Worm (Caenorhabditis elegans) whole organism, mixed stage, embryonic: ENCODE data around the gene nlp-60.

Experiments
- ceh-83 ChIP-seq: fragments of 200-800 bp; sonication (Bioruptor generic); optimal IDR thresholded peaks from 2 replicates; lab custom pipeline; 2018; ENCODE audit warnings: mild to moderate bottlenecking, missing genetic modification characterization, missing compliant biosample characterization
- cnd-1 ChIP-seq: fragments of 200-800 bp; sonication (Bioruptor generic); optimal IDR thresholded peaks from 2 replicates; lab custom pipeline; 2018; ENCODE audit warnings: mild to moderate bottlenecking, missing genetic modification characterization, missing compliant biosample characterization
- elt-3 ChIP-seq: fragments of 150-350 bp; optimal IDR thresholded peaks from 2 replicates; lab custom pipeline; 2014; ENCODE audit warnings: missing biosample characterization, missing genetic modification characterization
- ham-2 ChIP-seq: fragments of 200-800 bp; sonication (Bioruptor generic); optimal IDR thresholded peaks from 2 replicates; lab custom pipeline; 2018; ENCODE audit warnings: mild to moderate bottlenecking, missing genetic modification characterization, missing compliant biosample characterization
- lin-13 ChIP-seq: fragments of 150-350 bp; optimal IDR thresholded peaks from 2 replicates; lab custom pipeline; 2014; ENCODE audit warnings: missing biosample characterization, missing genetic modification characterization
- mep-1 ChIP-seq: fragments of 150-350 bp; optimal IDR thresholded peaks from 2 replicates; lab custom pipeline; 2017; ENCODE audit warnings: missing biosample characterization, missing genetic modification reagents, missing genetic modification characterization, inconsistent platforms
- nhr-2 ChIP-seq: fragments of 150-350 bp; optimal IDR thresholded peaks from 2 replicates; lab custom pipeline; 2014; ENCODE audit warnings: missing biosample characterization, missing genetic modification characterization
- nhr-237 ChIP-seq: fragments of 150-350 bp; optimal IDR thresholded peaks from 2 replicates; lab custom pipeline; 2014; ENCODE audit warnings: missing biosample characterization, missing genetic modification characterization
- nhr-76 ChIP-seq: sonication (generic microtip); optimal IDR thresholded peaks from 2 replicates; lab custom pipeline; 2017; ENCODE audit warnings: missing biosample characterization, missing genetic modification characterization
- pha-4 ChIP-seq: fragments of 150-350 bp; optimal IDR thresholded peaks from 2 replicates; lab custom pipeline; 2018; ENCODE audit warnings: missing biosample characterization, missing genetic modification reagents, missing genetic modification characterization
- snpc-4 ChIP-seq: fragments of 150-350 bp; optimal IDR thresholded peaks from 2 replicates; lab custom pipeline; 2014; ENCODE audit warnings: missing biosample characterization, missing genetic modification characterization
- unc-39 ChIP-seq: fragments of 150-350 bp; optimal IDR thresholded peaks from 2 replicates; lab custom pipeline; 2014; ENCODE audit warnings: missing biosample characterization, missing genetic modification characterization
- unc-62 ChIP-seq: fragments of 150-350 bp; optimal IDR thresholded peaks from 2 replicates; lab custom pipeline; 2014; ENCODE audit warnings: missing biosample characterization, missing genetic modification reagents, missing genetic modification characterization
- ztf-11 ChIP-seq: fragments of 150-350 bp; optimal IDR thresholded peaks from 2 replicates; lab custom pipeline; 2014; ENCODE audit warnings: missing biosample characterization, missing genetic modification characterization

- TF ChIP-seq pha-4 (tag; lab: Kevin White, UChicago), result no peak
- TF ChIP-seq ceh-83, result no peak
- no peak for TF ChIP-seq ztf-11 (tag; lab: Kevin White, UChicago)
- no peak for TF ChIP-seq nhr-2 (tag; lab: Kevin White, UChicago)
- TF ChIP-seq cnd-1 (tag; lab: Kevin White, UChicago), result no peak
- TF ChIP-seq elt-3 (tag; lab: Kevin White, UChicago), result no peak
- no peak for TF ChIP-seq snpc-4 (tag; lab: Kevin White, UChicago)
- no peak for TF ChIP-seq nhr-237 (tag; lab: Kevin White, UChicago)
- TF ChIP-seq unc-62 (GFP tag; lab: Kevin White, UChicago), result no peak
- no peak for TF ChIP-seq unc-39 (tag; lab: Kevin White, UChicago)
- no peak for TF ChIP-seq mep-1
- TF ChIP-seq nhr-76, result no peak
- TF ChIP-seq lin-13 (tag; lab: Kevin White, UChicago), result no peak
- TF ChIP-seq ham-2 (GFP tag; lab: Kevin White, UChicago), result no peak
These were observed 46.2 kb upstream of the nlp-60 start, which contains the start of gene pgm-3 for ce11 chrIV:8725345-8725744.
